Fruit fly (Drosophila melanogaster): ENCODE measurements around the gene CG42654.

The CG42654 gene

dm6 chr3L:20002482-20003234 is 48.3 kb upstream of the CG42654 start, which contains the start of gene CG7668 (continued):
- peak; percentile 87 for TF ChIP-seq nom (GFP tag; optimal IDR thresholded peaks at IDR 0.05)
- TF ChIP-seq unpg (GFP tag; optimal IDR thresholded peaks at IDR 0.05): peak; percentile 95
- TF ChIP-seq CG32767 (GFP tag; IDR thresholded peaks at IDR 0.05): peak; percentile 86
- TF ChIP-seq CG4360 (GFP tag; IDR thresholded peaks at IDR 0.05): peak; percentile 64
- TF ChIP-seq CG8765 (GFP tag; IDR thresholded peaks at IDR 0.05): peak; percentile 86
- TF ChIP-seq pros (GFP tag; optimal IDR thresholded peaks at IDR 0.05): peak; percentile 50
- peak; percentile 43; the same call in 1 of the 2 replicates for TF ChIP-seq CG10321 (GFP tag; IDR thresholded peaks at IDR 0.05)
- no peak for TF ChIP-seq hth (optimal IDR thresholded peaks at IDR 0.05)
- peak; percentile 83 for TF ChIP-seq CG12071 (GFP tag; optimal IDR thresholded peaks at IDR 0.05)
- peak; percentile 63 for TF ChIP-seq CG9797 (GFP tag; optimal IDR thresholded peaks at IDR 0.05)
- TF ChIP-seq CG2120 (GFP tag; optimal IDR thresholded peaks at IDR 0.05): peak; percentile 93
- peak; percentile 70 for TF ChIP-seq CG15011 (GFP tag; optimal IDR thresholded peaks at IDR 0.05)
- TF ChIP-seq CG2678 (tag; optimal IDR thresholded peaks at IDR 0.05): peak; percentile 94
- no peak for TF ChIP-seq vnd (GFP tag; IDR thresholded peaks at IDR 0.05; ENCODE audit: partially characterized antibody)
- TF ChIP-seq Drgx (GFP tag; IDR thresholded peaks at IDR 0.05): peak; percentile 90
- TF ChIP-seq CG30403 (GFP tag; optimal IDR thresholded peaks at IDR 0.05): peak; percentile 90
- TF ChIP-seq CG13894 (tag; optimal IDR thresholded peaks at IDR 0.05): peak; percentile 92
- TF ChIP-seq fru (optimal IDR thresholded peaks at IDR 0.05): no peak
- TF ChIP-seq CG7745 (tag; optimal IDR thresholded peaks at IDR 0.05): no peak
- TF ChIP-seq CG7928 (GFP tag; optimal IDR thresholded peaks at IDR 0.05): peak; percentile 50
- TF ChIP-seq tup (GFP tag; optimal IDR thresholded peaks at IDR 0.05): peak; percentile 23
- peak; percentile 97 for TF ChIP-seq Ets65A (GFP tag)
- peak; percentile 92; the same call in 1 of the 2 replicates for TF ChIP-seq sob (GFP tag; IDR thresholded peaks at IDR 0.05)
- TF ChIP-seq CG18011 (GFP tag; optimal IDR thresholded peaks at IDR 0.05): peak; percentile 75
- peak; percentile 85 for TF ChIP-seq CG4617 (GFP tag; optimal IDR thresholded peaks at IDR 0.05; ENCODE audit: borderline replicate concordance)
- peak; percentile 47 for TF ChIP-seq CTCF (GFP tag; optimal IDR thresholded peaks at IDR 0.05)
- peak; percentile 92 for TF ChIP-seq CG13296 (GFP tag; optimal IDR thresholded peaks at IDR 0.05)
- no peak for TF ChIP-seq Lpt (GFP tag; optimal IDR thresholded peaks at IDR 0.05)
- TF ChIP-seq ase (GFP tag; IDR thresholded peaks at IDR 0.05): peak; percentile 77; the same call in 1 of the 3 replicates
- TF ChIP-seq CG16815 (GFP tag; optimal IDR thresholded peaks at IDR 0.05): peak; percentile 81
- TF ChIP-seq Sox100B (GFP tag; optimal IDR thresholded peaks at IDR 0.05): peak; percentile 83
- TF ChIP-seq Mrtf (GFP tag; IDR thresholded peaks at IDR 0.05): peak; percentile 83; the same call in 2 of the 3 replicates
- peak; percentile 87 for TF ChIP-seq CG18476 (GFP tag; optimal IDR thresholded peaks at IDR 0.05)
- TF ChIP-seq CG10267 (tag; optimal IDR thresholded peaks at IDR 0.05): peak; percentile 88
- peak; percentile 89 for TF ChIP-seq Camta (GFP tag; optimal IDR thresholded peaks at IDR 0.05)
- peak; percentile 92 for TF ChIP-seq CG1602 (GFP tag; optimal IDR thresholded peaks at IDR 0.05)
- TF ChIP-seq Hr78 (GFP tag; optimal IDR thresholded peaks at IDR 0.05): no peak
- peak; percentile 69 for TF ChIP-seq CG5245 (GFP tag; optimal IDR thresholded peaks at IDR 0.05)
- peak; percentile 85; the same call in 2 of the 3 replicates for TF ChIP-seq H15 (GFP tag; IDR thresholded peaks at IDR 0.05)
- TF ChIP-seq CG16779 (GFP tag; IDR thresholded peaks at IDR 0.05): peak; percentile 92
- TF ChIP-seq CG17829 (tag; optimal IDR thresholded peaks at IDR 0.05): peak; percentile 93
- TF ChIP-seq CG3281 (GFP tag; optimal IDR thresholded peaks at IDR 0.05): peak; percentile 91
- TF ChIP-seq dimm (GFP tag; IDR thresholded peaks at IDR 0.05): no peak
- no peak for TF ChIP-seq D (optimal IDR thresholded peaks at IDR 0.05)
- peak; percentile 86 for TF ChIP-seq D (GFP tag; optimal IDR thresholded peaks at IDR 0.05)
- peak; percentile 84; the same call in 1 of the 2 replicates for TF ChIP-seq Oaz (GFP tag; IDR thresholded peaks at IDR 0.05)
- TF ChIP-seq hkb (optimal IDR thresholded peaks at IDR 0.05): no peak
- peak; percentile 96 for TF ChIP-seq hkb (GFP tag; IDR thresholded peaks at IDR 0.05)
- peak; percentile 8 for TF ChIP-seq Neu2 (GFP tag; optimal IDR thresholded peaks at IDR 0.05; ENCODE audit: borderline replicate concordance)
- no peak; the same call in 1 of the 2 replicates for TF ChIP-seq lmd (GFP tag; IDR thresholded peaks at IDR 0.05)
- TF ChIP-seq Deaf1 (tag; optimal IDR thresholded peaks at IDR 0.05): peak; percentile 66

Measured in whole organism, embryonic.